Fruit fly (Drosophila melanogaster): ENCODE data around the gene bigmax.

dm6 chr3R:27245401-27245757 is 42.9 kb downstream of the bigmax start:
- no peak for TF ChIP-seq CG12299 (tag; optimal IDR thresholded peaks at IDR 0.05)
- TF ChIP-seq Doc2 (GFP tag; IDR thresholded peaks at IDR 0.05): no peak
- no peak for TF ChIP-seq Asciz (GFP tag; optimal IDR thresholded peaks at IDR 0.05)
- no peak for TF ChIP-seq tup (GFP tag; optimal IDR thresholded peaks at IDR 0.05)
- no peak for TF ChIP-seq Sox100B (GFP tag; optimal IDR thresholded peaks at IDR 0.05)
- TF ChIP-seq toy (GFP tag; IDR thresholded peaks at IDR 0.05): no peak
- no peak for TF ChIP-seq CG6791 (GFP tag; IDR thresholded peaks at IDR 0.05; ENCODE audit: partially characterized antibody)
- TF ChIP-seq Max (GFP tag; optimal IDR thresholded peaks at IDR 0.05): no peak
- TF ChIP-seq wdn (GFP tag; IDR thresholded peaks at IDR 0.05): no peak

All from whole organism, embryonic.